Fruit fly (Drosophila melanogaster) Kc167 (cell line): ENCODE results near the gene SMC5.

Experiments
- Myc ChIP-seq: fragments of >200 bp; optimal IDR thresholded peaks from 2 replicates; lab custom pipeline; 2017; ENCODE audit warnings: missing external identifiers
- Sin3A ChIP-seq: fragments of >200 bp; optimal IDR thresholded peaks from 2 replicates; lab custom pipeline; 2018; ENCODE audit warnings: missing external identifiers
- h ChIP-seq: fragments of >200 bp; optimal IDR thresholded peaks from 3 replicates; lab custom pipeline; 2018; ENCODE audit warnings: missing external identifiers
- insv ChIP-seq: fragments of >200 bp; optimal IDR thresholded peaks from 3 replicates; lab custom pipeline; 2018; ENCODE audit warnings: missing external identifiers
- psq ChIP-seq: fragments of >200 bp; optimal IDR thresholded peaks from 2 replicates; lab custom pipeline; 2017; ENCODE audit warnings: missing external identifiers
- ttk ChIP-seq: sonication (Bioruptor generic); optimal IDR thresholded peaks from 2 replicates; lab custom pipeline; 2017; ENCODE audit warnings: missing external identifiers

DNA sequence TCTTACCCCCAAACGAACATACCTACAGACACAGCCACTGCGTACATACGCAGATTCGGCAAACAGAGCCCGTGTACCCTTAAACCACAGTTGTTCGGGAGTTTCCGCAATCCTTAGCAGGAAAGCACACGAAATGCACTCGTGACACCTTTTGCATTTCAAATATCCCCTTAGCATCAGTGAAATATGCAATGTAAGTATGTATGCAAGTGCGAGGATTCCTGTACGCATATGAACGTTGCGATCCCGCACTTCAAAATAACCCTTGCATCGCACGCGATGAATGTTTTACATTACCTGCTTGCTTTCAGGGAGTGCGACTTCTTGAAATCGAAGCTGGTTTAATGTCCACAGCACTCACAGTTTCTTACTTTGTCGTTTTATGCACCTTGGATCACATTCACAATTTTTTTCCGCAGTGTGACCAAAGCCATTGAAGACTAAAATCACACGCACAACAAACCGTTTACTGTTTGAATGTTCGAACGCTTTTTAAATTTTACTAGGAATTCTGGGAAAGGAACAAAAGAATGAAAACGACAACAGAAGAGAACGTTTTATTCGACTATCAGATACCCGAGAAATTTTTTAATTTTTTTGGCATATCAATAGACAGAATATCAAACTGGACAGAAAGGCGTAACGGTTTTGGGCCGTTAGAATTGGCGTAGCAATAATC is 35.6 kb upstream of the SMC5 start, which contains the start of gene Mkrn1:
- TF ChIP-seq Sin3A (lab: Kevin White, UChicago) = no peak
- TF ChIP-seq h (lab: Kevin White, UChicago) = no peak
- TF ChIP-seq psq (lab: Kevin White, UChicago) = no peak
- no peak for TF ChIP-seq Myc
- no peak for TF ChIP-seq ttk (lab: Kevin White, UChicago)
- no peak for TF ChIP-seq insv
